Worm (Caenorhabditis elegans): ENCODE data around the gene clec-216.

The clec-216 gene

DNA sequence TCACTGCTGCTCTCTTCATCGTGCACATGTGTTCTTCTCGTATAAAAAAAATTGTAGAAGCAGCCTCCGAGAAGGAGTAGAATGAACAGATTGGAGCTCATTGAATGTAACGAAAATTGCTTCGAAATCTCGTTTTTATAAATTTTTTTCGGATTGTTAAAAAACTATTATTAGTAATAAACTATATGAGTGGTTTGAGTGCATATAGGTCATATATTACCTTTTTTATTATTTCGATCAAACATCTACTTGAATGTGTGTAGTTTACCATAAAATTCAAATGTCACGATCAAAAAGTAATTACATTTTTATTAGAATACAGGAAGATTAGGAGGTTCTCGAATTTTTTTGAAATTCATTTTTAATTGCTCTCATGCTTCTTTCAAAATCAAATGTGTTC is at the start of gene clec-216:
Gene clec-216, minus strand, starts transcription at position 101 of the 400 bp plus-strand sequence.
- no peak for TF ChIP-seq nhr-11 (tag; optimal IDR thresholded peaks at IDR 0.05)
- no peak for TF ChIP-seq dpl-1 (GFP tag; optimal IDR thresholded peaks at IDR 0.05)
- no peak for TF ChIP-seq nhr-47 (tag; optimal IDR thresholded peaks at IDR 0.05)

DNA sequence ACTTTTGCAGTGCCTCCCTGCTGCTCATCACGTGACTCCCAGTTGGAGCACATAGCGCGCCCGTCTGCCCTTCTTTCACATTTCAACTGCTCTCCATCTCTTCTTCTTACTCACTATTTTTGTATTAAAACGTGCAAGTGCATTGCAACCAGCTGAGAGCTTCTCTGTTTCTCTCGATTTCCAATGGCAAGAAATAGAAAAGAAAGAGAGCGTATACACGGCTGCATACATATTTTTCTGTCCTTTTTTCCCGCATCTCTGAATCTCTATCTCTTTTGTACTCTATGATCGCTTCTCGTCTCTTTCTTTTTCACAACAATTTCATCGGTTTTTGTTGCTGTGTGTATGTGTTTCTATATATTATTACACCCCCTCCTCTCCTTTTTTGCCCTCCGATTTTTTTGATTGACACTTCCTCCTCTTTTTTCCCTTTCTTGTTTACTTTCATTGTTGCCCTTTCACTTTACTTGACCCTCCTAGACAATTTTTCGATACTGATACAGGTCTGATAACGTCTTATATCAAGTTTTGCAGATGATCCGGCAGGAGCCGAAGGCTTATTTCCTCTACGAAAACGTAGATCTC is 48.3 kb upstream of the clec-216 start, which contains the start of gene Y97E10AR.1:
Gene Y97E10AR.1, plus strand, starts transcription at position 535 of the 585 bp plus-strand sequence.
- no peak for TF ChIP-seq pax-3 (tag; optimal IDR thresholded peaks at IDR 0.05)
- no peak for TF ChIP-seq ces-1 (GFP tag; optimal IDR thresholded peaks at IDR 0.05)
- no peak for TF ChIP-seq nhr-237 (tag; optimal IDR thresholded peaks at IDR 0.05)
- TF ChIP-seq mep-1 (tag; optimal IDR thresholded peaks at IDR 0.05) = peak; percentile 76
- no peak for TF ChIP-seq unc-130 (tag; optimal IDR thresholded peaks at IDR 0.05)
- TF ChIP-seq lin-15B (tag; optimal IDR thresholded peaks at IDR 0.05) = peak; percentile 13
- peak; percentile 40 to 64 for TF ChIP-seq lin-35 (GFP tag; optimal IDR thresholded peaks at IDR 0.05)
- peak; percentile 96 for TF ChIP-seq blmp-1 (tag; optimal IDR thresholded peaks at IDR 0.05)
- peak; percentile 73 for TF ChIP-seq C16A3.4 (tag; optimal IDR thresholded peaks at IDR 0.05)
- peak; percentile 22 for TF ChIP-seq zip-4 (GFP tag; optimal IDR thresholded peaks at IDR 0.05)
- peak; percentile 25 for TF ChIP-seq F16B12.6 (tag; optimal IDR thresholded peaks at IDR 0.05)
- no peak for TF ChIP-seq C34B4.2 (tag; optimal IDR thresholded peaks at IDR 0.05)
- no peak for TF ChIP-seq hlh-17 (GFP tag; optimal IDR thresholded peaks at IDR 0.05; ENCODE audit: borderline replicate concordance)
- TF ChIP-seq nhr-76 (tag; optimal IDR thresholded peaks at IDR 0.05) = no peak
- no peak for TF ChIP-seq grh-1 (GFP tag; IDR thresholded peaks at IDR 0.05)
- peak; percentile 86 for TF ChIP-seq nhr-47 (tag; optimal IDR thresholded peaks at IDR 0.05)
- peak; percentile 48 for TF ChIP-seq jun-1 (tag; optimal IDR thresholded peaks at IDR 0.05)
- TF ChIP-seq ceh-90 (tag; optimal IDR thresholded peaks at IDR 0.05) = no peak
- no peak for TF ChIP-seq efl-3 (GFP tag; optimal IDR thresholded peaks at IDR 0.05)
- peak in 2 of 3 experiments; percentile 17 to 68 for TF ChIP-seq ceh-82 (tag; optimal IDR thresholded peaks at IDR 0.05)
- TF ChIP-seq mef-2 (tag; optimal IDR thresholded peaks at IDR 0.05) = peak; percentile 70
- TF ChIP-seq hlh-4 (tag; optimal IDR thresholded peaks at IDR 0.05) = no peak
- no peak for TF ChIP-seq nhr-84 (tag; optimal IDR thresholded peaks at IDR 0.05)
- peak; percentile 57 for TF ChIP-seq fkh-10 (GFP tag; optimal IDR thresholded peaks at IDR 0.05)
- no peak for TF ChIP-seq nhr-12 (tag; optimal IDR thresholded peaks at IDR 0.05)
- TF ChIP-seq rnt-1 (tag; optimal IDR thresholded peaks at IDR 0.05) = peak; percentile 70
- TF ChIP-seq tlp-1 (tag; optimal IDR thresholded peaks at IDR 0.05) = no peak
- TF ChIP-seq ceh-63 (GFP tag; optimal IDR thresholded peaks at IDR 0.05) = no peak
- TF ChIP-seq aly-2 (tag; optimal IDR thresholded peaks at IDR 0.05) = no peak
- TF ChIP-seq mdl-1 (tag; optimal IDR thresholded peaks at IDR 0.05) = peak; percentile 17 to 79
- TF ChIP-seq lin-14 (GFP tag; optimal IDR thresholded peaks at IDR 0.05) = peak; percentile 98
- no peak for TF ChIP-seq C04F5.9 (tag; optimal IDR thresholded peaks at IDR 0.05)
- no peak for TF ChIP-seq vab-15 (tag; optimal IDR thresholded peaks at IDR 0.05)
- peak; percentile 57 for TF ChIP-seq nhr-85 (tag)
- peak; percentile 91 for TF ChIP-seq nhr-71 (tag; optimal IDR thresholded peaks at IDR 0.05)
- TF ChIP-seq ztf-11 (tag; optimal IDR thresholded peaks at IDR 0.05) = peak in 1 of 2 experiments; percentile 41
- TF ChIP-seq fkh-8 (tag; optimal IDR thresholded peaks at IDR 0.05) = peak; percentile 93
- peak; percentile 47 for TF ChIP-seq skn-1 (tag; optimal IDR thresholded peaks at IDR 0.05)
- peak; percentile 76 for TF ChIP-seq nhr-20 (tag; optimal IDR thresholded peaks at IDR 0.05)
- TF ChIP-seq xbp-1 (tag; optimal IDR thresholded peaks at IDR 0.05) = peak; percentile 67
- no peak for TF ChIP-seq aha-1 (tag; optimal IDR thresholded peaks at IDR 0.05)
- TF ChIP-seq unc-86 (tag; optimal IDR thresholded peaks at IDR 0.05) = peak; percentile 90
- TF ChIP-seq tbx-2 (tag; optimal IDR thresholded peaks at IDR 0.05) = peak; percentile 80
- 0 out of 2 replicates have a peak, but pooled peaks have one; percentile 17 for TF ChIP-seq mab-9 (GFP tag; IDR thresholded peaks at IDR 0.05)
- no peak for TF ChIP-seq hpl-2 (GFP tag; optimal IDR thresholded peaks at IDR 0.05)
- TF ChIP-seq swsn-7 (tag; optimal IDR thresholded peaks at IDR 0.05) = peak; percentile 83
- TF ChIP-seq dpl-1 (GFP tag; optimal IDR thresholded peaks at IDR 0.05) = peak; percentile 43 to 58 (median 49)
- no peak for TF ChIP-seq pqm-1 (tag; optimal IDR thresholded peaks at IDR 0.05)
- peak; percentile 22 for TF ChIP-seq ceh-8 (GFP tag; optimal IDR thresholded peaks at IDR 0.05)
